ENCODE assay signal across 6 worm cellular contexts in genomic region chrII:13771335-13771734, ce11.
TF ChIP-seq lines count a peak whose summit lies in the region.

TSS of gene C01B9.1 (plus strand) at chrII:13771575.

TF ChIP-seq in whole organism, L1 larva, 84 proteins besides CTCF, POLR2A, EP300 and RAD21:
- TF ChIP-seq aly-2 (tag; optimal IDR thresholded peaks at IDR 0.05; lab: Kevin White, UChicago) = no peak
- TF ChIP-seq tbx-2 (tag; optimal IDR thresholded peaks at IDR 0.05; lab: Kevin White, UChicago) = no peak
- TF ChIP-seq nhr-237 (tag; optimal IDR thresholded peaks at IDR 0.05; lab: Kevin White, UChicago) = no peak
- no peak for TF ChIP-seq nhr-28 (tag; optimal IDR thresholded peaks at IDR 0.05; lab: Kevin White, UChicago)
- no peak for TF ChIP-seq nhr-11 (tag; optimal IDR thresholded peaks at IDR 0.05; lab: Kevin White, UChicago)
- TF ChIP-seq lin-35 (GFP tag; optimal IDR thresholded peaks at IDR 0.05; lab: Kevin White, UChicago) = peak in 1 of 2 experiments; percentile 8
- peak; percentile 52 for TF ChIP-seq elt-2 (tag; optimal IDR thresholded peaks at IDR 0.05; lab: Kevin White, UChicago)
- no peak for TF ChIP-seq fos-1 (tag; optimal IDR thresholded peaks at IDR 0.05; lab: Kevin White, UChicago)

TF ChIP-seq in whole organism, L2 larva, 48 proteins besides CTCF, POLR2A, EP300 and RAD21:
- TF ChIP-seq elt-3 (tag; optimal IDR thresholded peaks at IDR 0.05; lab: Kevin White, UChicago) (no peak), fos-1 (tag; optimal IDR thresholded peaks at IDR 0.05; lab: Kevin White, UChicago) (peak; percentile 57), egl-27 (tag; optimal IDR thresholded peaks at IDR 0.05; lab: Kevin White, UChicago) (no peak)
TF ChIP-seq in whole organism, L2 larva: peak in this region for 1.

TF ChIP-seq in whole organism, L3 larva, 47 proteins besides CTCF, POLR2A, EP300 and RAD21:
- TF ChIP-seq eor-1 (tag; optimal IDR thresholded peaks at IDR 0.05; lab: Kevin White, UChicago) (no peak), snpc-4 (tag; optimal IDR thresholded peaks at IDR 0.05; lab: Kevin White, UChicago) (no peak), elt-2 (tag; optimal IDR thresholded peaks at IDR 0.05; lab: Kevin White, UChicago) (peak; percentile 73), pha-4 (tag; optimal IDR thresholded peaks at IDR 0.05; lab: Kevin White, UChicago) (peak; percentile 37), pqm-1 (tag; optimal IDR thresholded peaks at IDR 0.05; lab: Kevin White, UChicago) (peak; percentile 64)

TF ChIP-seq in whole organism, L4 larva, 104 proteins besides CTCF, POLR2A, EP300 and RAD21:
- TF ChIP-seq nhr-77 (tag; optimal IDR thresholded peaks at IDR 0.05; lab: Kevin White, UChicago) = peak; percentile 36
- no peak for TF ChIP-seq daf-16 (GFP tag; optimal IDR thresholded peaks at IDR 0.05; lab: Kevin White, UChicago)
- peak; percentile 49 for TF ChIP-seq daf-16 (tag; optimal IDR thresholded peaks at IDR 0.05; lab: Kevin White, UChicago)
- no peak for TF ChIP-seq egl-43 (GFP tag; IDR thresholded peaks at IDR 0.05; lab: Robert Waterston, UW)
- TF ChIP-seq pqm-1 (tag; optimal IDR thresholded peaks at IDR 0.05; lab: Kevin White, UChicago) = peak; percentile 81
- no peak for TF ChIP-seq nhr-102 (tag; optimal IDR thresholded peaks at IDR 0.05; lab: Kevin White, UChicago)
- peak; percentile 68 for TF ChIP-seq nhr-28 (tag; optimal IDR thresholded peaks at IDR 0.05; lab: Kevin White, UChicago)
- TF ChIP-seq ces-1 (GFP tag; optimal IDR thresholded peaks at IDR 0.05; lab: Kevin White, UChicago) = no peak
- no peak for TF ChIP-seq ceh-82 (tag; optimal IDR thresholded peaks at IDR 0.05; lab: Kevin White, UChicago)

TF ChIP-seq in whole organism, late embryonic, 69 proteins besides CTCF, POLR2A, EP300 and RAD21:
- TF ChIP-seq lin-11 (tag; optimal IDR thresholded peaks at IDR 0.05; lab: Kevin White, UChicago) (no peak), elt-2 (tag; optimal IDR thresholded peaks at IDR 0.05; lab: Kevin White, UChicago) (peak; percentile 44)

TF ChIP-seq in whole organism, young adult, 124 proteins besides CTCF, POLR2A, EP300 and RAD21:
- TF ChIP-seq nhr-80 (tag; optimal IDR thresholded peaks at IDR 0.05; lab: Kevin White, UChicago) (peak; percentile 47), dpff-1 (tag; optimal IDR thresholded peaks at IDR 0.05; lab: Kevin White, UChicago) (no peak), rec-8 (tag; optimal IDR thresholded peaks at IDR 0.05; lab: Kevin White, UChicago) (no peak)
